Worm (Caenorhabditis elegans): ENCODE results near the gene srt-70.

ce11 chrV:5213674-5214073 is 45.7 kb downstream of the srt-70 start:
- TF ChIP-seq ama-1 (optimal IDR thresholded peaks at IDR 0.05) (no peak), ama-1 (GFP tag; optimal IDR thresholded peaks at IDR 0.05) (no peak), pha-4 (tag; optimal IDR thresholded peaks at IDR 0.05) (no peak), ceh-91 (GFP tag; IDR thresholded peaks at IDR 0.05) (no peak), die-1 (tag; optimal IDR thresholded peaks at IDR 0.05) (no peak), repo-1 (tag; optimal IDR thresholded peaks at IDR 0.05) (no peak), lin-35 (GFP tag; optimal IDR thresholded peaks at IDR 0.05) (no peak), aptf-2 (GFP tag; conservative IDR thresholded peaks at IDR 0.05) (no peak), dpl-1 (GFP tag; optimal IDR thresholded peaks at IDR 0.05) (no peak), mel-28 (tag; optimal IDR thresholded peaks at IDR 0.05; ENCODE audit: borderline replicate concordance) (no peak), let-607 (tag; optimal IDR thresholded peaks at IDR 0.05) (no peak), mxl-1 (tag; optimal IDR thresholded peaks at IDR 0.05) (no peak), rcor-1 (GFP tag; IDR thresholded peaks at IDR 0.05) (no peak)

All from whole organism, young adult.